Fruit fly (Drosophila melanogaster) whole organism, embryonic: ENCODE data around the gene sicily.

Experiments used
- Atf-2 ChIP-seq: fragments of 200-800 bp; sonication (Bioruptor generic); optimal IDR thresholded peaks from 2 replicates; lab custom pipeline; 2016; ENCODE audit warnings: missing biosample characterization, missing genetic modification characterization
- Atf3 ChIP-seq: fragments of 200-800 bp; sonication (Bioruptor generic); optimal IDR thresholded peaks from 3 replicates; lab custom pipeline; 2016; ENCODE audit warnings: missing biosample characterization, missing genetic modification characterization
- BEAF-32 ChIP-seq: fragments of 200-800 bp; sonication (Bioruptor generic); optimal IDR thresholded peaks from 3 replicates; lab custom pipeline; 2017; ENCODE audit warnings: missing biosample characterization, missing genetic modification characterization, mild to moderate bottlenecking, moderate library complexity, missing genetic modification reagents
- CG10209 ChIP-seq: fragments of 200-800 bp; sonication (Bioruptor generic); optimal IDR thresholded peaks from 3 replicates; lab custom pipeline; 2017; ENCODE audit warnings: missing biosample characterization, mild to moderate bottlenecking, missing genetic modification characterization, missing genetic modification reagents
- CG11695 ChIP-seq: fragments of 200-800 bp; sonication (Bioruptor generic); IDR thresholded peaks from 3 replicates; pipeline ENCODE4 v1.3.6; 2022; ENCODE audit warnings: missing biosample characterization, missing genetic modification characterization
- CG11696 ChIP-seq: fragments of 200-800 bp; sonication (Bioruptor generic); IDR thresholded peaks from 2 replicates; pipeline ENCODE4 v1.3.6; 2022; ENCODE audit warnings: missing biosample characterization, missing genetic modification characterization
- CG12236 ChIP-seq: fragments of 200-800 bp; sonication (Bioruptor generic); optimal IDR thresholded peaks from 2 replicates; lab custom pipeline; 2016; ENCODE audit warnings: missing biosample characterization, missing genetic modification characterization
- CG1233 ChIP-seq: fragments of 200-800 bp; sonication (Bioruptor generic); optimal IDR thresholded peaks from 4 replicates; lab custom pipeline; 2018; ENCODE audit warnings: missing biosample characterization, mild to moderate bottlenecking, missing genetic modification characterization
- CG12391 ChIP-seq: fragments of 200-800 bp; sonication (Bioruptor generic); optimal IDR thresholded peaks from 3 replicates; lab custom pipeline; 2018; ENCODE audit warnings: missing biosample characterization, mild to moderate bottlenecking, missing genetic modification characterization, moderate library complexity
- CG12942 ChIP-seq: fragments of 200-800 bp; sonication (Bioruptor generic); optimal IDR thresholded peaks from 3 replicates; lab custom pipeline; 2016; ENCODE audit warnings: missing biosample characterization, missing genetic modification characterization
- CG13775 ChIP-seq: fragments of 200-800 bp; sonication (Bioruptor generic); optimal IDR thresholded peaks from 3 replicates; lab custom pipeline; 2017; ENCODE audit warnings: missing biosample characterization, mild to moderate bottlenecking, missing genetic modification characterization
- CG13894 ChIP-seq: fragments of 200-800 bp; sonication (Bioruptor generic); optimal IDR thresholded peaks from 3 replicates; lab custom pipeline; 2018; ENCODE audit warnings: missing biosample characterization, mild to moderate bottlenecking, missing genetic modification characterization, moderate library complexity
- CG14050 ChIP-seq: fragments of 200-800 bp; sonication (Bioruptor generic); IDR thresholded peaks from 3 replicates; pipeline ENCODE4 v1.3.6; 2022; ENCODE audit warnings: missing biosample characterization, missing genetic modification characterization
- CG14965 ChIP-seq: fragments of 200-800 bp; sonication (Bioruptor generic); optimal IDR thresholded peaks from 2 replicates; lab custom pipeline; 2016; ENCODE audit warnings: missing biosample characterization, missing genetic modification characterization, borderline replicate concordance
- CG15011 ChIP-seq: fragments of 200-800 bp; sonication (Bioruptor generic); optimal IDR thresholded peaks from 3 replicates; lab custom pipeline; 2018; ENCODE audit warnings: missing biosample characterization, mild to moderate bottlenecking, missing genetic modification characterization
- CG1647 ChIP-seq: fragments of 200-800 bp; sonication (Bioruptor generic); optimal IDR thresholded peaks from 3 replicates; lab custom pipeline; 2016; ENCODE audit warnings: missing biosample characterization, missing genetic modification characterization
- CG17361 ChIP-seq: fragments of 200-800 bp; sonication (Bioruptor generic); IDR thresholded peaks from 3 replicates; pipeline ENCODE4 v1.3.6; 2022; ENCODE audit warnings: missing biosample characterization, missing genetic modification characterization
- CG17802 ChIP-seq: fragments of 200-800 bp; sonication (Bioruptor generic); optimal IDR thresholded peaks from 2 replicates; lab custom pipeline; 2018; ENCODE audit warnings: missing biosample characterization, mild to moderate bottlenecking, missing genetic modification characterization, moderate library complexity
- CG2116 ChIP-seq: fragments of 200-800 bp; sonication (Bioruptor generic); optimal IDR thresholded peaks from 3 replicates; lab custom pipeline; 2018; ENCODE audit warnings: missing biosample characterization, mild to moderate bottlenecking, missing genetic modification characterization
- CG2199 ChIP-seq: fragments of 200-800 bp; sonication (Bioruptor generic); IDR thresholded peaks from 3 replicates; pipeline ENCODE4 v1.3.6; 2022; ENCODE audit warnings: missing biosample characterization, missing genetic modification characterization
- CG2202 ChIP-seq: fragments of 200-800 bp; sonication (Bioruptor generic); optimal IDR thresholded peaks from 2 replicates; lab custom pipeline; 2018; ENCODE audit warnings: missing biosample characterization, mild to moderate bottlenecking, missing genetic modification characterization
- CG3065 ChIP-seq: fragments of 200-800 bp; sonication (Bioruptor generic); optimal IDR thresholded peaks from 2 replicates; lab custom pipeline; 2016; ENCODE audit warnings: missing biosample characterization, missing genetic modification characterization
- CG4854 ChIP-seq: fragments of 200-800 bp; sonication (Bioruptor generic); optimal IDR thresholded peaks from 2 replicates; lab custom pipeline; 2016; ENCODE audit warnings: missing biosample characterization, missing genetic modification characterization, inconsistent platforms
- CG5180 ChIP-seq: fragments of 200-800 bp; sonication (Bioruptor generic); optimal IDR thresholded peaks from 3 replicates; lab custom pipeline; 2017; ENCODE audit warnings: missing biosample characterization, missing genetic modification characterization, mild to moderate bottlenecking, moderate library complexity, missing genetic modification reagents
- CG6765 ChIP-seq: fragments of 200-800 bp; sonication (Bioruptor generic); optimal IDR thresholded peaks from 3 replicates; lab custom pipeline; 2017; ENCODE audit warnings: missing biosample characterization, mild to moderate bottlenecking, missing genetic modification characterization
- CG7556 ChIP-seq: fragments of 200-800 bp; sonication (Bioruptor generic); optimal IDR thresholded peaks from 2 replicates; lab custom pipeline; 2017; ENCODE audit warnings: missing biosample characterization, mild to moderate bottlenecking, missing genetic modification characterization
- CG9727 ChIP-seq: fragments of 200-800 bp; sonication (Bioruptor generic); optimal IDR thresholded peaks from 3 replicates; lab custom pipeline; 2017; ENCODE audit warnings: missing biosample characterization, mild to moderate bottlenecking, missing genetic modification characterization
- Dad ChIP-seq: fragments of 200-800 bp; sonication (Bioruptor generic); optimal IDR thresholded peaks from 3 replicates; lab custom pipeline; 2016; ENCODE audit warnings: missing biosample characterization, missing genetic modification characterization
- Dip3 ChIP-seq: fragments of 200-800 bp; sonication (Bioruptor generic); optimal IDR thresholded peaks from 3 replicates; lab custom pipeline; 2016; ENCODE audit warnings: missing biosample characterization, missing genetic modification characterization
- Doc3 ChIP-seq: fragments of 200-800 bp; sonication (Bioruptor generic); IDR thresholded peaks from 3 replicates; pipeline ENCODE4 v1.3.6; 2022; ENCODE audit warnings: missing biosample characterization, missing genetic modification characterization; ENCODE audit not compliant: partially characterized antibody
- E2f2 ChIP-seq: fragments of 200-800 bp; sonication (Bioruptor generic); IDR thresholded peaks from 2 replicates; pipeline ENCODE4 v1.3.6; 2022; ENCODE audit warnings: missing biosample characterization, missing genetic modification characterization
- HLH4C ChIP-seq: fragments of 200-800 bp; sonication (Bioruptor generic); IDR thresholded peaks from 3 replicates; pipeline ENCODE4 v1.3.6; 2022; ENCODE audit warnings: missing biosample characterization, missing genetic modification characterization; ENCODE audit not compliant: partially characterized antibody
- MBD-R2 ChIP-seq: fragments of 200-800 bp; sonication (Bioruptor generic); IDR thresholded peaks from 2 replicates; pipeline ENCODE4 v1.3.6; 2022; ENCODE audit warnings: missing biosample characterization, missing genetic modification characterization
- Mrtf ChIP-seq: fragments of 200-800 bp; sonication (Bioruptor generic); IDR thresholded peaks from 3 replicates; pipeline ENCODE4 v1.3.6; 2022; ENCODE audit warnings: missing biosample characterization, missing genetic modification characterization
- Stat92E ChIP-seq, 3 experiments: fragments of >200 bp in 2 of 3; fragments of 200-800 bp in 1 of 3; sonication (Bioruptor generic) in 1 of 3; optimal IDR thresholded peaks; 2 replicates each; lab custom pipeline; 2017 to 2019; ENCODE audit warnings: missing biosample characterization in 3 of 3, missing genetic modification characterization in 3 of 3, mild to moderate bottlenecking in 1 of 3, moderate library complexity in 1 of 3
- Xbp1 ChIP-seq: fragments of 200-800 bp; sonication (Bioruptor generic); optimal IDR thresholded peaks from 3 replicates; lab custom pipeline; 2016; ENCODE audit warnings: missing biosample characterization, mild to moderate bottlenecking, missing genetic modification characterization
- ash1 ChIP-seq: fragments of 200-800 bp; sonication (Bioruptor generic); optimal IDR thresholded peaks from 2 replicates; lab custom pipeline; 2018; ENCODE audit warnings: missing biosample characterization, mild to moderate bottlenecking, missing genetic modification characterization
- bab2 ChIP-seq: fragments of 200-800 bp; sonication (Bioruptor generic); optimal IDR thresholded peaks from 2 replicates; lab custom pipeline; 2016; ENCODE audit warnings: missing biosample characterization, missing genetic modification characterization
- cg ChIP-seq: fragments of 200-800 bp; sonication (Bioruptor generic); optimal IDR thresholded peaks from 3 replicates; lab custom pipeline; 2019; ENCODE audit warnings: missing biosample characterization, mild to moderate bottlenecking, missing genetic modification characterization, moderate library complexity
- dm ChIP-seq: fragments of 200-800 bp; sonication (Bioruptor generic); optimal IDR thresholded peaks from 3 replicates; lab custom pipeline; 2016; ENCODE audit warnings: missing biosample characterization, missing genetic modification characterization
- ems ChIP-seq: fragments of 200-800 bp; sonication (Bioruptor generic); optimal IDR thresholded peaks from 3 replicates; lab custom pipeline; 2016; ENCODE audit warnings: missing biosample characterization, missing genetic modification characterization
- gsb-n ChIP-seq: fragments of 200-800 bp; sonication (Bioruptor generic); optimal IDR thresholded peaks from 3 replicates; lab custom pipeline; 2018; ENCODE audit warnings: missing biosample characterization, mild to moderate bottlenecking, missing genetic modification characterization
- gt ChIP-seq: fragments of 200-800 bp; sonication (Bioruptor generic); IDR thresholded peaks from 2 replicates; pipeline ENCODE4 v1.3.6; 2022; ENCODE audit warnings: missing biosample characterization, missing genetic modification characterization
- her ChIP-seq: fragments of 200-800 bp; sonication (Bioruptor generic); optimal IDR thresholded peaks from 2 replicates; lab custom pipeline; 2016; ENCODE audit warnings: missing biosample characterization, missing genetic modification characterization
- hkb ChIP-seq, 2 experiments: fragments of 200-800 bp in 1 of 2; fragments of >200 bp in 1 of 2; sonication (Bioruptor generic) in 1 of 2; IDR thresholded peaks in 1 of 2; optimal IDR thresholded peaks in 1 of 2; 2 replicates each; pipeline versions ENCODE4 v1.3.6 to Lab custom; 2017 to 2022; ENCODE audit warnings: missing biosample characterization in 1 of 2, missing genetic modification characterization in 1 of 2
- kay ChIP-seq: fragments of 200-800 bp; sonication (Bioruptor generic); optimal IDR thresholded peaks from 2 replicates; lab custom pipeline; 2016; ENCODE audit warnings: missing biosample characterization, missing genetic modification characterization
- lmd ChIP-seq: fragments of 200-800 bp; sonication (Bioruptor generic); IDR thresholded peaks from 2 replicates; pipeline ENCODE4 v1.3.6; 2022; ENCODE audit warnings: missing biosample characterization, missing genetic modification characterization
- pnt ChIP-seq: fragments of 200-800 bp; sonication (Bioruptor generic); optimal IDR thresholded peaks from 3 replicates; lab custom pipeline; 2016; ENCODE audit warnings: missing biosample characterization, missing genetic modification characterization
- sim ChIP-seq: fragments of 200-800 bp; sonication (Bioruptor generic); IDR thresholded peaks from 2 replicates; pipeline ENCODE4 v1.3.6; 2022; ENCODE audit warnings: missing biosample characterization, missing genetic modification characterization
- tgo ChIP-seq: fragments of 200-800 bp; sonication (Bioruptor generic); IDR thresholded peaks from 3 replicates; pipeline ENCODE4 v1.3.6; 2022; ENCODE audit warnings: missing biosample characterization, missing genetic modification characterization
- wdn ChIP-seq: fragments of 200-800 bp; sonication (Bioruptor generic); IDR thresholded peaks from 2 replicates; pipeline ENCODE4 v1.3.6; 2022; ENCODE audit warnings: missing biosample characterization, missing genetic modification characterization

sicily gene

dm6 chrX:11925213-11925612, 33.7 kb downstream of the sicily start (continued):
- TF ChIP-seq Atf-2 (GFP tag; lab: Kevin White, UChicago) (no peak), CG12391 (tag; lab: Kevin White, UChicago) (no peak), CG11695 (GFP tag; lab: Robert Waterston, UW) (peak; percentile 66), CG14965 (GFP tag; lab: Kevin White, UChicago) (no peak), CG13894 (tag; lab: Kevin White, UChicago) (no peak), wdn (GFP tag; lab: Robert Waterston, UW) (0 out of 2 replicates have a peak, but pooled peaks have one; percentile 32), BEAF-32 (GFP tag; lab: Kevin White, UChicago) (no peak), HLH4C (GFP tag; lab: Robert Waterston, UW) (no peak), CG5180 (GFP tag; lab: Kevin White, UChicago) (no peak), CG9727 (GFP tag; lab: Kevin White, UChicago) (peak; percentile 3), CG13775 (GFP tag; lab: Kevin White, UChicago) (no peak), lmd (GFP tag; lab: Robert Waterston, UW) (peak; percentile 68; the same call in 1 of the 2 replicates), CG17361 (GFP tag; lab: Robert Waterston, UW) (no peak), hkb (optimal IDR thresholded peaks at IDR 0.05; lab: Kevin White, UChicago) (no peak), hkb (GFP tag; IDR thresholded peaks at IDR 0.05; lab: Robert Waterston, UW) (peak; percentile 68), CG15011 (GFP tag; lab: Kevin White, UChicago) (peak; percentile 12), Doc3 (GFP tag; lab: Robert Waterston, UW) (no peak), Mrtf (peak; percentile 75), CG2202 (tag; lab: Kevin White, UChicago) (no peak), CG7556 (no peak), tgo (GFP tag; lab: Robert Waterston, UW) (peak; percentile 75), sim (no peak), CG12942 (no peak), Stat92E (GFP tag; optimal IDR thresholded peaks at IDR 0.05; lab: Kevin White, UChicago) (no peak), CG1647 (GFP tag; lab: Kevin White, UChicago) (no peak), CG17802 (tag; lab: Kevin White, UChicago) (no peak), ems (GFP tag; lab: Kevin White, UChicago) (no peak), ash1 (GFP tag; lab: Kevin White, UChicago) (no peak), CG6765 (GFP tag; lab: Kevin White, UChicago) (no peak), gt (GFP tag; lab: Robert Waterston, UW) (no peak), Dad (GFP tag; lab: Kevin White, UChicago) (no peak), CG1233 (GFP tag; lab: Kevin White, UChicago) (peak; percentile 13), CG12236 (GFP tag; lab: Kevin White, UChicago) (no peak), CG4854 (GFP tag; lab: Kevin White, UChicago) (no peak), CG11696 (GFP tag; lab: Robert Waterston, UW) (peak; percentile 64; the same call in 1 of the 2 replicates), CG3065 (no peak), CG2116 (GFP tag; lab: Kevin White, UChicago) (no peak), CG14050 (GFP tag; lab: Robert Waterston, UW) (peak; percentile 36; the same call in 2 of the 3 replicates), Xbp1 (GFP tag; lab: Kevin White, UChicago) (peak; percentile 35), bab2 (no peak), dm (GFP tag; lab: Kevin White, UChicago) (no peak), her (GFP tag; lab: Kevin White, UChicago) (no peak), Dip3 (GFP tag; lab: Kevin White, UChicago) (no peak), pnt (GFP tag; lab: Kevin White, UChicago) (no peak), E2f2 (GFP tag; lab: Robert Waterston, UW) (peak; percentile 38), gsb-n (tag; lab: Kevin White, UChicago) (no peak), Atf3 (no peak), CG2199 (GFP tag; lab: Robert Waterston, UW) (no peak), kay (GFP tag; lab: Kevin White, UChicago) (no peak), CG10209 (GFP tag; lab: Kevin White, UChicago) (peak; percentile 11), MBD-R2 (GFP tag; lab: Robert Waterston, UW) (peak; percentile 48; the same call in 1 of the 2 replicates), cg (GFP tag; lab: Kevin White, UChicago) (no peak)
